Worm (Caenorhabditis elegans) whole organism, midembryonic: Measurements from ENCODE around the gene C25E10.12.

Experiments used
- med-1 ChIP-seq: sonication (generic microtip); optimal IDR thresholded peaks from 2 replicates; lab custom pipeline; 2017; ENCODE audit warnings: missing genetic modification characterization, mild to moderate bottlenecking, missing compliant biosample characterization, antibody characterized with exemption, missing genetic modification reagents; ENCODE audit not compliant: insufficient read depth
- tab-1 ChIP-seq: fragments of 200-800 bp; sonication (Bioruptor generic); IDR thresholded peaks from 2 replicates; pipeline ENCODE4 v1.3.6; 2022; ENCODE audit warnings: missing genetic modification characterization, missing compliant biosample characterization

- TF ChIP-seq med-1 (no peak), tab-1 (GFP tag; lab: Robert Waterston, UW) (no peak)
Measured at ce11 chrV:9054771-9055170, 7.5 kb downstream of the C25E10.12 start, which contains the start of gene swm-1.
